Worm (Caenorhabditis elegans): ENCODE data around the gene C07B5.4.

The C07B5.4 gene

DNA sequence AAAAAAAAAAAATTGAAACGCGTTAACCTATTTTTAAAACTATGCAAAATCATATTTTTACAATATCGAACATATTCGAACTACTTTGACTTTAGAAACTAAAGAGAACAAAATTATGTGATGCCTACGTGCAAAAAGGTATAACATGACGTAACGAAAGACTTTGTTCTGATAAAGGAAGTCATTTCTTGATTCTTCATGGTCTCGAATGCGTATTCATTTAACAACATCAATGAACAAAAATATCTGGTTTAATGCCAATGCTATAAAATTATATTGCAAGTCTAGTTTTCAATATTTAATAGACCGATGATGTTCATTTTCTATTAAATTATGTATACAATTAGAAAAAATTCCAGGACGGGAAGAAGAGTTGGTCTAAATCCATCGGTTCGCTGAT, 6.5 kb downstream of the C07B5.4 start:
- TF ChIP-seq M03D4.4 (tag; optimal IDR thresholded peaks at IDR 0.05) (no peak), nhr-237 (tag; optimal IDR thresholded peaks at IDR 0.05) (no peak), sem-2 (GFP tag; optimal IDR thresholded peaks at IDR 0.05) (no peak), ztf-11 (tag; optimal IDR thresholded peaks at IDR 0.05) (no peak), ceh-39 (tag; optimal IDR thresholded peaks at IDR 0.05) (no peak), zip-8 (tag; optimal IDR thresholded peaks at IDR 0.05) (no peak), ces-1 (GFP tag; optimal IDR thresholded peaks at IDR 0.05) (no peak)

DNA sequence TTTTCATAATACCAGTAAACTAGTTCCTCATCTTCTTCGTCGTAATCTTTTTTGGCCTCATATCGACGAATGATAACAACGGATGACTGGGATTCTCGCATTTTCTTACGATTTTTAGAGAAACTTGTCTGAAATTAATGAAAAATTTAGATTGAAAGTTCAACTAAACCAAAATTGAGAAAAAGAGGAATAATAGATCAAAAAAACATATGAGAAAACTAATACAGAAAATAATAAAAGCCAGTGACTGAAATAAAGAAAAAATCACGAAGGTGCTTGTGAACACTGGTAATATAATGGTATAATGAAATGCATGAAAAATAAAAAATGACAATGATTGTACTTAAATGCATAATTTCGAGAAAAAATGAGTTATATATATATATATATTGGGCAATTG, 7.2 kb downstream of the C07B5.4 start, which contains the start of gene C07B5.8:
C07B5.8 (minus strand) TSS at position 101 of the 400 bp plus-strand sequence.
- TF ChIP-seq ceh-43 (GFP tag; optimal IDR thresholded peaks at IDR 0.05): no peak

DNA sequence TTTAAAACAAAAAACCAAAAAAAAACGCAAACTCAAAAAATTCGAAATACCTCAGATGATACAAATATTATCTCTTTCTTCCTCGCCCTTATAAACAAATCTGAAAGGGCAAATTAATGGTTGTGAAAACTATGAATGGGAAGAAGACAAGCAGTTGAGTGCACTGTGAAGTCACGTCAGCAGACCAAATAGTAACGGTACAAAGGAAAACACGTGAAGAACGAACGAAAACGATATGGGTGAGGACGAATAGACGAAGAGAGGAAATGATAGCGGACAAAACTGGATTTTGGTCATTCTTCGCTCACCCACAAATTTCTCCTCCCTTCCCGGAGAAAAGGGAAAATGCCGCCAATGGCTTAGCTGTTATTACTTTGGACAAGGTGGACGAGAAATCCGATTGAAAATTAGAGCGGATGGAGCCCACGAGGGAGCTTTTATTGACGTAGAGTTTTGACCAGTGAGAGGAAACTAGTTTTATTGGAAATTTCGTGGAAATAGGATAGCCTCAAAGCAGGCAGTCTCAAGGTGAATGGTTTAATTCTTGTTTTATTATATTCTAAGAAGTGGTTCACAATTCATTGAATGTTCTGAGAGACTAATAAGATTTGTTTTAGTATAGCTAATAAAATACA, 8.2 kb downstream of the C07B5.4 start:
- TF ChIP-seq nhr-12 (tag; optimal IDR thresholded peaks at IDR 0.05): no peak

DNA sequence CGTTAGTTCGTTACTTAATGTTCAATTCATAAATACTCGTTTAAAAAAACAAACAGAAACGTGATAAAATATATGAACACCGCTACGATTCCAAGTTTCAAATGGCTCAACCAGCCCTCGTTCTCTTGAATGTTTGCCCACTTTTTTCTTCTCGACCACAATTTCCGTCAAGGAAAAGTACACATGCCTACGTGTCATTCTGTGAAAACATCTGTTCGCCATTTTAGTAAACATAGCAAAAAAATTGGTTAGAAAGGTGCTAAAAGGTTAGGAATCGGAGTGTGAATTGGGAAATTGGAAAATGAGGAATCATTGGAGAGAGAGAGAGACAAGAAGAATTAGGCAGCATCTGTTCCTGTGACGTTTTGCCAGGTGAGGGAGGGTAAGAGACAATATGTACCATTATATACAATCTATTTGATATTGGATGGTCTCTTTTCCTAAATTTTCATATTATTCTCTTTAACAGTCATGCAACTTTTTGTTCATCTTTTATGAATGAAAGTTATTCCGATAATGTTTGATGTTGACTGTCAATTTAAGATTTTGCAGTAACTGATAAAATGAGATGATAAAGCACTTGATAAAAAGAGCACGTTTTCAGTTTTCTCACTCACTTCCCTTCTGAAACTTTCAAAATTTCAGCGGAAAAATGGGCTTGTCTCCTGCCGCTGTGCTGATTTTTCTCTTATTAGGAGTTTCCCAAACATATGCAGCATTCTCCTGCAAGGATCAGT, 10.0 kb downstream of the C07B5.4 start, which contains the start of gene nuc-1:
nuc-1 (plus strand) TSS at position 612 of the 737 bp plus-strand sequence.
- TF ChIP-seq nhr-12 (tag; optimal IDR thresholded peaks at IDR 0.05): no peak
- TF ChIP-seq unc-120 (tag; optimal IDR thresholded peaks at IDR 0.05; ENCODE audit: poor library complexity, severe bottlenecking): no peak
- TF ChIP-seq mab-5 (tag; optimal IDR thresholded peaks at IDR 0.05): no peak
- TF ChIP-seq nhr-76 (tag; optimal IDR thresholded peaks at IDR 0.05): no peak
- TF ChIP-seq lin-32 (GFP tag; optimal IDR thresholded peaks at IDR 0.05): no peak
- no peak for TF ChIP-seq ceh-43 (GFP tag; optimal IDR thresholded peaks at IDR 0.05)
- TF ChIP-seq bed-3 (GFP tag; optimal IDR thresholded peaks at IDR 0.05): no peak
- TF ChIP-seq unc-62 (GFP tag; optimal IDR thresholded peaks at IDR 0.05): no peak
- TF ChIP-seq cnd-1 (tag; optimal IDR thresholded peaks at IDR 0.05): no peak
- no peak for TF ChIP-seq lin-13 (tag; optimal IDR thresholded peaks at IDR 0.05)
- TF ChIP-seq nhr-2 (tag; optimal IDR thresholded peaks at IDR 0.05): no peak

DNA sequence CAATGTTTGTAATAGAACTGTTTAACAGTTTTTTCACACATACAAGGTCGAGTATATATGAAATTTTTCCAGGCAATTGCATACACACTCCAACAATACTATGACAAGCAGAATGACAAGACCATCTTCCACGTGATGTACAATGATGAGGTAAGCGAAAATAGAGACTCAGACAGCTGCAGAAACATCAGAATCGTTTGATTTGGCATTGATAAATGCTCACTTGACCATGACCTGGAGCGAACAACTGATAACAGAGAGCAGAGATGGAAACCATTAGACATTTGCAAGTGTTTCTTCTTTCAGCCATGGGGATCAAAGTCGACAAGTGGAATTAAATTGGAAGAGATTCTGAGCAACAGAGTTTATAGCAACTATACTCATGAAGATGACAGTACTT, 11.0 kb downstream of the C07B5.4 start:
- TF ChIP-seq sptf-1 (tag; optimal IDR thresholded peaks at IDR 0.05) (no peak), ztf-11 (tag; optimal IDR thresholded peaks at IDR 0.05) (no peak), lin-32 (GFP tag; optimal IDR thresholded peaks at IDR 0.05) (no peak), elt-3 (tag; optimal IDR thresholded peaks at IDR 0.05) (no peak), ceh-43 (GFP tag; optimal IDR thresholded peaks at IDR 0.05) (no peak), nhr-28 (tag; optimal IDR thresholded peaks at IDR 0.05) (no peak), pha-4 (tag; optimal IDR thresholded peaks at IDR 0.05) (no peak), M03D4.4 (tag; optimal IDR thresholded peaks at IDR 0.05) (no peak), unc-39 (tag; optimal IDR thresholded peaks at IDR 0.05) (no peak), elt-1 (tag; optimal IDR thresholded peaks at IDR 0.05; ENCODE audit: borderline replicate concordance, insufficient read depth) (no peak), mls-2 (tag; optimal IDR thresholded peaks at IDR 0.05) (no peak), unc-62 (GFP tag; optimal IDR thresholded peaks at IDR 0.05) (no peak), flh-1 (GFP tag; optimal IDR thresholded peaks at IDR 0.05) (no peak), blmp-1 (tag; optimal IDR thresholded peaks at IDR 0.05) (no peak), ceh-39 (tag; optimal IDR thresholded peaks at IDR 0.05) (no peak)

DNA sequence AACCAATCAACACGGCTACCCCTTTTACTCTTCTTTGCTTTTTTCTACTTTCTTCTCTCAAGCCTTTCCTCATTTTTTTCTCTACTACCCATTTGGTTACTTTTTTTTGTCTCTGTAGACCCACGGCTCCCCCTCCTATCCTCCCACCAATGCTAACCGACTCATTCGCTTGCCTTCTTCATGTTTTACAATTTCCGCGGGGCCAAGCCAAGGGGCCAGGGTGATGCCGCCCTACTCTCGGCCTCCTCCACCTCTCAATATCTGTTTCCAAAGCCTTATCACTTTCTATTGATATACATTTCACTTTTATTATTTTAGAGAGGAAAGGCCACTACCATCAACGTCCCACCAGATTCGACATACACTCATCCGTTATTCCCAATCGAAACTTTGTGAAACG, 13.9 kb downstream of the C07B5.4 start, which contains the start of gene F49E2.5:
F49E2.5 (plus strand) TSS at position 301 of the 400 bp plus-strand sequence.
- TF ChIP-seq sptf-1 (tag; optimal IDR thresholded peaks at IDR 0.05) (no peak), tbx-8 (GFP tag; optimal IDR thresholded peaks at IDR 0.05) (no peak), ham-2 (GFP tag; optimal IDR thresholded peaks at IDR 0.05) (no peak), ceh-83 (GFP tag; optimal IDR thresholded peaks at IDR 0.05) (no peak), unc-62 (GFP tag; optimal IDR thresholded peaks at IDR 0.05) (no peak), snpc-4 (tag; optimal IDR thresholded peaks at IDR 0.05) (no peak), mep-1 (tag; optimal IDR thresholded peaks at IDR 0.05) (no peak), zip-8 (tag; optimal IDR thresholded peaks at IDR 0.05) (no peak), nhr-2 (tag; optimal IDR thresholded peaks at IDR 0.05) (no peak), drap-1 (GFP tag; optimal IDR thresholded peaks at IDR 0.05) (no peak), lsy-2 (tag; optimal IDR thresholded peaks at IDR 0.05) (no peak), mab-5 (tag; optimal IDR thresholded peaks at IDR 0.05) (no peak), ceh-43 (GFP tag; optimal IDR thresholded peaks at IDR 0.05) (no peak), pha-4 (tag; optimal IDR thresholded peaks at IDR 0.05) (no peak), cnd-1 (tag; optimal IDR thresholded peaks at IDR 0.05) (no peak), lin-32 (GFP tag; optimal IDR thresholded peaks at IDR 0.05) (no peak), nhr-76 (tag; optimal IDR thresholded peaks at IDR 0.05) (no peak), lin-13 (tag; optimal IDR thresholded peaks at IDR 0.05) (no peak), unc-120 (tag; optimal IDR thresholded peaks at IDR 0.05; ENCODE audit: poor library complexity, severe bottlenecking) (no peak), elt-1 (tag; optimal IDR thresholded peaks at IDR 0.05; ENCODE audit: borderline replicate concordance, insufficient read depth) (no peak)
